Worm (Caenorhabditis elegans) whole organism, L4/young adult: Measurements from ENCODE around the gene pqn-31.

ENCODE experiments used
- W03F9.2 ChIP-seq: fragments of 150-350 bp; optimal IDR thresholded peaks from 2 replicates; lab custom pipeline; 2014; ENCODE audit warnings: missing biosample characterization, missing genetic modification characterization
- dao-5 ChIP-seq: sonication (generic microtip); optimal IDR thresholded peaks from 2 replicates; lab custom pipeline; 2016; ENCODE audit warnings: missing genotype, missing genetic modification characterization, moderate library complexity, missing compliant biosample characterization
- him-1 ChIP-seq: sonication (generic microtip); optimal IDR thresholded peaks from 2 replicates; lab custom pipeline; 2016; ENCODE audit warnings: missing genotype, missing genetic modification reagents, missing genetic modification characterization, missing compliant biosample characterization

DNA sequence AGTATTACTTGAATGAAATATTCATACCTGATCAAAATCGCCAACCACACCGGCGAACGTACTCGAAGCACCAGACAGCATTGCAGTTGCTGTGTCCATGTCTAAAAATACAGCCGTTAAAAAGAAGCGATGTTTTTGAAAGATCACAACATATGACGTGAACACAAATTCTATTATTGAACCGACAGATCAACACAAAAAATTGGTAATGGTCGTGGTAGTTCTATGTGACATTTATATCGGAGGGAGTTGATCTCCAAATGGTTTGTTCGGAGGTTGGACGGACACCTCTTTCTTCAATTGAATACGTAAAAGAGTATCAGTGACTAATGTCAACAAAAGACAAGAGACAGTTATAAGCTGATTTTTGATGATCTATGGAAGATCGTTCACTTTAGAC lies 31.9 kb downstream of the pqn-31 start, which contains the start of gene pitr-3:
- TF ChIP-seq dao-5 (tag; lab: Kevin White, UChicago) (no peak), him-1 (tag; lab: Kevin White, UChicago) (no peak), W03F9.2 (tag; lab: Kevin White, UChicago) (no peak)
